Worm (Caenorhabditis elegans) whole organism, L4 larva: ENCODE results near the gene adbp-1.

Experiments
- D1046.2 ChIP-seq: fragments of 200-800 bp; sonication (Bioruptor generic); IDR thresholded peaks from 2 replicates; pipeline ENCODE4 v1.3.6; 2022; ENCODE audit warnings: missing genetic modification characterization, missing compliant biosample characterization
- F10B5.3 ChIP-seq: sonication (generic microtip); optimal IDR thresholded peaks from 2 replicates; lab custom pipeline; 2016; ENCODE audit warnings: mild to moderate bottlenecking, missing genetic modification characterization, missing compliant biosample characterization
- R02D3.7 ChIP-seq: fragments of 150-350 bp; sonication (generic microtip); optimal IDR thresholded peaks from 3 replicates; lab custom pipeline; 2014; ENCODE audit warnings: missing biosample characterization, missing genetic modification characterization
- T20F7.1 ChIP-seq: fragments of 200-800 bp; sonication (Bioruptor generic); optimal IDR thresholded peaks from 2 replicates; lab custom pipeline; 2018; ENCODE audit warnings: mild to moderate bottlenecking, missing genetic modification characterization, missing compliant biosample characterization
- T26A8.4 ChIP-seq: fragments of 200-800 bp; sonication (Bioruptor generic); IDR thresholded peaks from 2 replicates; pipeline ENCODE4 v1.3.6; 2022; ENCODE audit warnings: missing genetic modification characterization, missing compliant biosample characterization
- Y105C5A.15 ChIP-seq: fragments of 200-800 bp; sonication (Bioruptor generic); IDR thresholded peaks from 2 replicates; pipeline ENCODE4 v1.3.6; 2022; ENCODE audit warnings: missing genetic modification characterization, missing compliant biosample characterization
- Y48G9A.11 ChIP-seq: fragments of 200-800 bp; sonication (Bioruptor generic); IDR thresholded peaks from 2 replicates; pipeline ENCODE4 v1.3.6; 2022; ENCODE audit warnings: missing genetic modification reagents, missing genetic modification characterization, missing compliant biosample characterization
- Y5F2A.4 ChIP-seq: fragments of 200-800 bp; sonication (Bioruptor generic); optimal IDR thresholded peaks from 2 replicates; lab custom pipeline; 2018; ENCODE audit warnings: mild to moderate bottlenecking, missing genetic modification characterization, missing compliant biosample characterization
- Y75B8A.6 ChIP-seq: fragments of 200-800 bp; sonication (Bioruptor generic); IDR thresholded peaks from 2 replicates; pipeline ENCODE4 v1.3.6; 2022; ENCODE audit warnings: missing genetic modification reagents, missing genetic modification characterization, missing compliant biosample characterization
- ZK337.2 ChIP-seq: fragments of 200-800 bp; sonication (Bioruptor generic); IDR thresholded peaks from 2 replicates; pipeline ENCODE4 v1.3.6; 2022; ENCODE audit warnings: missing genetic modification reagents, missing genetic modification characterization, missing compliant biosample characterization
- ZK546.5 ChIP-seq, 2 experiments: sonication (generic microtip); optimal IDR thresholded peaks; 2 replicates each; lab custom pipeline; 2017; ENCODE audit warnings: missing biosample characterization in 2 of 2, missing genetic modification characterization in 2 of 2
- aly-2 ChIP-seq: sonication (generic microtip); optimal IDR thresholded peaks from 2 replicates; lab custom pipeline; 2018; ENCODE audit warnings: missing biosample characterization, missing genetic modification characterization
- ama-1 ChIP-seq: fragments of 150-350 bp; optimal IDR thresholded peaks from 2 replicates; lab custom pipeline; 2014; ENCODE audit warnings: inconsistent platforms, mixed read lengths
- attf-4 ChIP-seq: sonication (generic microtip); optimal IDR thresholded peaks from 3 replicates; lab custom pipeline; 2017; ENCODE audit warnings: missing biosample characterization, missing genetic modification characterization
- ceh-32 ChIP-seq: sonication (generic microtip); optimal IDR thresholded peaks from 2 replicates; lab custom pipeline; 2016; ENCODE audit warnings: mild to moderate bottlenecking, missing genetic modification characterization, missing compliant biosample characterization; ENCODE audit not compliant: poor library complexity
- ctbp-1 ChIP-seq: fragments of 200-800 bp; sonication (Bioruptor generic); IDR thresholded peaks from 2 replicates; pipeline ENCODE4 v1.3.6; 2022; ENCODE audit warnings: missing genetic modification reagents, missing genetic modification characterization, missing compliant biosample characterization
- daf-19 ChIP-seq: fragments of 200-800 bp; sonication (Bioruptor generic); conservative IDR thresholded peaks from 2 replicates; pipeline ENCODE4 v1.3.6; 2022; ENCODE audit warnings: missing genetic modification characterization, missing compliant biosample characterization
- daf-8 ChIP-seq: fragments of 200-800 bp; sonication (Bioruptor generic); IDR thresholded peaks from 2 replicates; pipeline ENCODE4 v1.3.6; 2022; ENCODE audit warnings: missing genetic modification characterization, missing compliant biosample characterization
- egl-43 ChIP-seq: fragments of 200-800 bp; sonication (Bioruptor generic); IDR thresholded peaks from 2 replicates; pipeline ENCODE4 v1.3.6; 2022; ENCODE audit warnings: missing genetic modification reagents, missing genetic modification characterization, missing compliant biosample characterization
- fkh-10 ChIP-seq: fragments of 150-350 bp; optimal IDR thresholded peaks from 2 replicates; lab custom pipeline; 2014; ENCODE audit warnings: missing biosample characterization, missing genetic modification reagents, missing genetic modification characterization
- hlh-30 ChIP-seq: sonication (generic microtip); optimal IDR thresholded peaks from 2 replicates; lab custom pipeline; 2017; ENCODE audit warnings: antibody characterized with exemption, mild to moderate bottlenecking, missing genetic modification characterization, missing compliant biosample characterization; ENCODE audit not compliant: insufficient read depth
- jun-1 ChIP-seq: fragments of 150-350 bp; optimal IDR thresholded peaks from 2 replicates; lab custom pipeline; 2014; ENCODE audit warnings: missing biosample characterization, missing genetic modification reagents, missing genetic modification characterization
- lim-7 ChIP-seq: fragments of 200-800 bp; sonication (Bioruptor generic); IDR thresholded peaks from 2 replicates; pipeline ENCODE4 v1.3.6; 2022; ENCODE audit warnings: missing genetic modification characterization, missing compliant biosample characterization
- lin-13 ChIP-seq: fragments of 150-350 bp; optimal IDR thresholded peaks from 2 replicates; lab custom pipeline; 2014; ENCODE audit warnings: missing biosample characterization, missing genetic modification reagents, missing genetic modification characterization
- lin-15B ChIP-seq: fragments of 150-350 bp; sonication (generic microtip); optimal IDR thresholded peaks from 3 replicates; lab custom pipeline; 2014; ENCODE audit warnings: missing biosample characterization, missing genetic modification characterization
- lin-38 ChIP-seq: fragments of 200-800 bp; sonication (Bioruptor generic); IDR thresholded peaks from 2 replicates; pipeline ENCODE4 v1.3.6; 2022; ENCODE audit warnings: missing genetic modification reagents, missing genetic modification characterization, missing compliant biosample characterization
- lin-39 ChIP-seq: fragments of 150-350 bp; optimal IDR thresholded peaks from 2 replicates; lab custom pipeline; 2014; ENCODE audit warnings: missing biosample characterization, missing genetic modification reagents, missing genetic modification characterization
- mes-2 ChIP-seq: sonication (generic microtip); optimal IDR thresholded peaks from 2 replicates; lab custom pipeline; 2016; ENCODE audit warnings: missing genotype, mild to moderate bottlenecking, missing genetic modification characterization, missing compliant biosample characterization; ENCODE audit not compliant: poor library complexity, severe bottlenecking
- mxl-2 ChIP-seq: fragments of 200-800 bp; sonication (Bioruptor generic); conservative IDR thresholded peaks from 2 replicates; pipeline ENCODE4 v1.3.6; 2022; ENCODE audit warnings: missing genetic modification reagents, missing genetic modification characterization, missing compliant biosample characterization
- nhr-102 ChIP-seq: sonication (generic microtip); optimal IDR thresholded peaks from 2 replicates; lab custom pipeline; 2016; ENCODE audit warnings: mild to moderate bottlenecking, missing genetic modification characterization, moderate library complexity, missing compliant biosample characterization
- nhr-11 ChIP-seq: fragments of 150-350 bp; optimal IDR thresholded peaks from 2 replicates; lab custom pipeline; 2014; ENCODE audit warnings: missing biosample characterization, missing genetic modification characterization
- nhr-237 ChIP-seq: sonication (generic microtip); optimal IDR thresholded peaks from 2 replicates; lab custom pipeline; 2017; ENCODE audit warnings: missing biosample characterization, missing genetic modification characterization
- nhr-28 ChIP-seq: fragments of 150-350 bp; optimal IDR thresholded peaks from 2 replicates; lab custom pipeline; 2014; ENCODE audit warnings: missing biosample characterization, missing genetic modification characterization
- nhr-41 ChIP-seq: fragments of 200-800 bp; sonication (Bioruptor generic); IDR thresholded peaks from 2 replicates; pipeline ENCODE4 v1.3.6; 2022; ENCODE audit warnings: missing genetic modification reagents, missing genetic modification characterization, missing compliant biosample characterization
- php-3 ChIP-seq: fragments of 200-800 bp; sonication (Bioruptor generic); IDR thresholded peaks from 2 replicates; pipeline ENCODE4 v1.3.6; 2022; ENCODE audit warnings: missing genetic modification reagents, missing genetic modification characterization, missing compliant biosample characterization
- saeg-2 ChIP-seq: fragments of 200-800 bp; sonication (Bioruptor generic); IDR thresholded peaks from 2 replicates; pipeline ENCODE4 v1.3.6; 2022; ENCODE audit warnings: missing genetic modification reagents, missing genetic modification characterization, missing compliant biosample characterization
- set-16 ChIP-seq: fragments of 200-800 bp; sonication (Bioruptor generic); IDR thresholded peaks from 2 replicates; pipeline ENCODE4 v1.3.6; 2022; ENCODE audit warnings: missing genetic modification reagents, missing genetic modification characterization, missing compliant biosample characterization
- skn-1 ChIP-seq: fragments of 150-350 bp; optimal IDR thresholded peaks from 2 replicates; lab custom pipeline; 2014; ENCODE audit warnings: missing biosample characterization, missing genetic modification characterization
- snpc-4 ChIP-seq: fragments of 150-350 bp; optimal IDR thresholded peaks from 2 replicates; lab custom pipeline; 2014; ENCODE audit warnings: missing biosample characterization, missing genetic modification characterization
- spr-1 ChIP-seq: sonication (generic microtip); optimal IDR thresholded peaks from 2 replicates; lab custom pipeline; 2016; ENCODE audit warnings: mild to moderate bottlenecking, missing genetic modification characterization, missing compliant biosample characterization
- spr-3 ChIP-seq: fragments of 200-800 bp; sonication (Bioruptor generic); optimal IDR thresholded peaks from 2 replicates; lab custom pipeline; 2018; ENCODE audit warnings: mild to moderate bottlenecking, missing genetic modification characterization, missing compliant biosample characterization
- tra-1 ChIP-seq: fragments of 200-800 bp; sonication (Bioruptor generic); IDR thresholded peaks from 2 replicates; pipeline ENCODE4 v1.3.6; 2022; ENCODE audit warnings: missing genetic modification reagents, missing genetic modification characterization, missing compliant biosample characterization
- unc-130 ChIP-seq: sonication (generic microtip); optimal IDR thresholded peaks from 2 replicates; lab custom pipeline; 2016; ENCODE audit warnings: missing genetic modification reagents, missing genetic modification characterization, missing compliant biosample characterization
- unc-62 ChIP-seq, 3 experiments: fragments of 150-350 bp in 1 of 3; sonication (generic microtip); optimal IDR thresholded peaks in 2 of 3; peaks in 1 of 3; 1 replicate in 1 of 3; 2 replicates in 2 of 3; lab custom pipeline; 2014 to 2017; ENCODE audit warnings: missing biosample characterization in 3 of 3, missing genetic modification characterization in 3 of 3, missing genetic modification reagents in 3 of 3, missing genotype in 1 of 3
- zag-1 ChIP-seq: fragments of 150-350 bp; optimal IDR thresholded peaks from 2 replicates; lab custom pipeline; 2014; ENCODE audit warnings: missing biosample characterization, missing genetic modification characterization
- zfp-2 ChIP-seq: sonication (generic microtip); optimal IDR thresholded peaks from 2 replicates; lab custom pipeline; 2016; ENCODE audit warnings: mild to moderate bottlenecking, missing genetic modification characterization, missing compliant biosample characterization
- ztf-7 ChIP-seq: fragments of 150-350 bp; optimal IDR thresholded peaks from 2 replicates; lab custom pipeline; 2014; ENCODE audit warnings: missing biosample characterization, missing genetic modification characterization

Gene adbp-1

DNA sequence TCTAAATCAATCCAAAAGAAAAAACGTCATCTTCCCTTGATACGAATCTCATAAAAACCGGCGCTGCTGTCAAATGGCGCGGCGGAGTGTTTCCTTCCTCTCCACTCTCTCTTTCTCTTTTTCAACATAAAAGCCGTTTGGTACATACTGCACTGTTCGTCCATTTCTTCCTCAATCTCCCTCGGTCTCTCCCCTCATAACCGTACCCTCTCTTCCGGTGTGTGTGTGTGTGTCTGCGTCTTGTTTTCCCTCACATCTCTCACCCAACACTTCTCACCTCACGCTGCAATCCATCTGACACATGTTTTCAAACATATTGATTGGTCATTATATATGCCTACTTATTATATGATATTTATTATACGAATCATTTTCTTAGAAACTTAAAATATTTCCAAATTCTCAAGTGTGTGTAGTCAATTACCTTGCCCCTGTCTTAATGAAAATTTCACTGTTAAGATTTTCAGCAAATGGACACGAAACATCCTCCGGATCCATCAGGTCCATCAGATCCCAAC, 20.5 kb downstream of the adbp-1 start, which contains the start of the genes aars-1 and rga-1 (continued):
- TF ChIP-seq attf-4 (tag; lab: Kevin White, UChicago) (no peak), lim-7 (no peak), nhr-28 (tag; lab: Kevin White, UChicago) (peak; percentile 86), ZK546.5 (tag; optimal IDR thresholded peaks at IDR 0.05; lab: Kevin White, UChicago) (no peak), zag-1 (tag; lab: Kevin White, UChicago) (no peak), jun-1 (peak; percentile 26), Y48G9A.11 (GFP tag; lab: Robert Waterston, UW) (no peak), nhr-41 (GFP tag; lab: Robert Waterston, UW) (no peak), skn-1 (tag; lab: Kevin White, UChicago) (no peak), aly-2 (tag; lab: Kevin White, UChicago) (no peak), T26A8.4 (GFP tag; lab: Robert Waterston, UW) (peak; percentile 63; the same call in 1 of the 2 replicates), unc-62 (GFP tag; optimal IDR thresholded peaks at IDR 0.05 in 1 of 2; lab: Kevin White, UChicago) (peak in 1 of 2 experiments; percentile 97), unc-62 (tag; optimal IDR thresholded peaks at IDR 0.05; lab: Kevin White, UChicago) (no peak), fkh-10 (GFP tag; lab: Kevin White, UChicago) (no peak), lin-15B (tag; lab: Kevin White, UChicago) (no peak), ztf-7 (tag; lab: Kevin White, UChicago) (no peak), unc-130 (GFP tag; lab: Kevin White, UChicago) (no peak), nhr-237 (tag; lab: Kevin White, UChicago) (no peak), R02D3.7 (tag; lab: Kevin White, UChicago) (no peak), mxl-2 (no peak), lin-39 (tag; lab: Kevin White, UChicago) (no peak), D1046.2 (no peak), Y5F2A.4 (GFP tag; lab: Kevin White, UChicago) (no peak), php-3 (GFP tag; lab: Robert Waterston, UW) (peak; percentile 74), tra-1 (GFP tag; lab: Robert Waterston, UW) (peak; percentile 46; the same call in 1 of the 2 replicates), T20F7.1 (peak; percentile 56), ceh-32 (tag; lab: Kevin White, UChicago) (no peak), Y105C5A.15 (no peak), spr-3 (GFP tag; lab: Kevin White, UChicago) (no peak), ctbp-1 (GFP tag; lab: Robert Waterston, UW) (no peak), mes-2 (tag; lab: Kevin White, UChicago) (peak; percentile 79), egl-43 (GFP tag; lab: Robert Waterston, UW) (no peak), daf-19 (GFP tag; lab: Robert Waterston, UW) (no peak), saeg-2 (GFP tag; lab: Robert Waterston, UW) (0 out of 2 replicates have a peak, but pooled peaks have one; percentile 23), F10B5.3 (tag; lab: Kevin White, UChicago) (no peak), nhr-102 (tag; lab: Kevin White, UChicago) (peak; percentile 30), ama-1 (no peak), nhr-11 (tag; lab: Kevin White, UChicago) (no peak), ZK337.2 (GFP tag; lab: Robert Waterston, UW) (no peak)
- TF ChIP-seq, all 104 proteins: peak for 37

DNA sequence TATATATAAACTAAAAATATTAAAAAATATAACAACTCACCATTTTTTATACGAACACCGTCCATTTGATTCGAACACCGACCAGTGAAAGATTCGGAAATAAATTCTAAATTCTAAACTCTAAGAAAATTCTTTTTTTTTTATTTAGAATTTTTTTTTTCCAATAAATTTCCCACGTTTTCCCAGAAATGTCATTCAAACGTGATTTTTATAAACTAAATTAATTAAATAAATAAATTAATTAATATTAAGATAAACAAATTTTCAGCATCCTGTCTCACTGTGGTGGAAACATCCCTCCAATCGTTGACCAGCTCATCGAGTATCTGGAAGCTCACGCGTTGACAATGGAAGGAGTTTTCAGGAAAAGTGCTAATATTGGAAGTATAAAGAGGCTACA, 23.6 kb downstream of the adbp-1 start, which contains the start of gene klp-17:
Gene klp-17 (minus strand): TSS at position 101 of the 400 bp plus-strand sequence.
- TF ChIP-seq attf-4 (tag; lab: Kevin White, UChicago) (no peak), Y75B8A.6 (GFP tag; lab: Robert Waterston, UW) (no peak), spr-1 (no peak), hlh-30 (no peak), zfp-2 (tag; lab: Kevin White, UChicago) (no peak), ZK546.5 (tag; optimal IDR thresholded peaks at IDR 0.05; lab: Kevin White, UChicago) (no peak), daf-8 (GFP tag; lab: Robert Waterston, UW) (no peak), lin-13 (no peak), snpc-4 (tag; lab: Kevin White, UChicago) (no peak), lin-38 (GFP tag; lab: Robert Waterston, UW) (no peak), ztf-7 (tag; lab: Kevin White, UChicago) (no peak), lin-15B (tag; lab: Kevin White, UChicago) (no peak), set-16 (GFP tag; lab: Robert Waterston, UW) (no peak), mxl-2 (no peak), spr-3 (GFP tag; lab: Kevin White, UChicago) (no peak)
